Worm (Caenorhabditis elegans): Measurements from ENCODE around the gene Y48A6C.8.
A peak's percentile ranks its signal among the peaks of the same experiment; 100 is the strongest.

Y48A6C.8 gene

DNA sequence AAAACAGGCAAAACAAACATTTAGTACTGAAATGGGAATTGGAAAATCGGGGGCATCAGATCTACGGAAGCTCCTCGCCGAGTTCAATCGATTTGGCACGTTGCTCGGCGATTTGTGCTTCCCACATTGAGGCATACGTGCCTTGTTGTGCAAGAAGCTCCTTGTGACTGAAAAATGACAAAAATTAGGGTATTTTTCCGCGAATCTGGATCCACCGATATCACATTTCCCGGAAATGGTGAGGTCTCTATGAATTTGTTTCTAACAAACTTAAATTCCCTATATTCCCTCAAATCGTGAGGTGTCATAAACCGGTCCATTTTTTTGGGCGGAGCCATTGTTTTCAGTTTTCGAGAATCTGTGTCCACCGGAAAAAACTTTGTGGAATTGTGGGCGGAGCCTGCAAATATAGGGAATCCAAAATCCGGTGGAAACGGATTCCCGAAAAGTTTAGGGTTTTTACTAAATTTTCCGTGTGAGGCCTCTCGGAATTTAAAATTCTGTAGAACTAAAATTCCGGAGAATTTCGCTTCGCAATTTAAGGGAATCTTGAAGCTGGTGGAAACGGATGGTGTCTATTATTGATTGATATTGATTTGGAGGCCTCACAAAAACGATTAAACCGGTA, 35.7 kb downstream of the Y48A6C.8 start (continued):
- TF ChIP-seq ceh-40 (GFP tag; IDR thresholded peaks at IDR 0.05): no peak

DNA sequence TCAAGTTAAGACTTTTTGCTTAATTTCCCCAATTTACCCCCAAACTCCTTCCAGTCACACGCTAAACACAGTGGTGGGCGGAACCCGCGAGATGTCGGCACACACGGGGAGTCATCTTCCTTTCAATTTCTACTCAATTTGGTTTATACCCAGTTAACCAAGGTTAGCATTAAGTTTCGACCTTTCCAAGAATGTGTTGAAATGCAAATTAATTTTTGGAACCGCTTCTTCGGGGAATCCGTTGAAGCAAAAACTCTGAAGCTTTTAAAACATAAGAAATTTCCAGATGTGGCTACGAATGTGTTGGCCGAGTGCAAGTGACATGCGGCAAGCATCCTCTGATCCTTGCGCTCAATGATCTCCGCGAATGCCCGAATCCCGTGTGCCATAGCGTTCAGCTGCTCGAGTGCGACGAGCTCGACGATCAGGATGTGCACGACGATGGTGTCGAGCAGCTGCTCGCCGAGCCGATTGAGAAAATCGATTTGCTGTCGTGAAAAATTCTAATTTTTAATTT, 36.5 kb downstream of the Y48A6C.8 start:
- TF ChIP-seq ceh-40 (GFP tag; IDR thresholded peaks at IDR 0.05): 0 out of 2 replicates have a peak, but pooled peaks have one; percentile 35
- no peak for TF ChIP-seq C06A6.2 (GFP tag; conservative IDR thresholded peaks at IDR 0.05)
- TF ChIP-seq ztf-25 (GFP tag; IDR thresholded peaks at IDR 0.05): peak; percentile 5; the same call in 1 of the 2 replicates
- TF ChIP-seq hsf-1 (GFP tag; IDR thresholded peaks at IDR 0.05): peak; percentile 88
- TF ChIP-seq lin-35 (GFP tag; optimal IDR thresholded peaks at IDR 0.05): peak in 1 of 3 experiments; percentile 12
- no peak for TF ChIP-seq ztf-18 (tag; optimal IDR thresholded peaks at IDR 0.05)
- TF ChIP-seq K12H6.12 (tag; optimal IDR thresholded peaks at IDR 0.05): no peak
- peak; percentile 37 for TF ChIP-seq madf-8 (GFP tag; conservative IDR thresholded peaks at IDR 0.05)
- no peak for TF ChIP-seq ztf-6 (GFP tag; IDR thresholded peaks at IDR 0.05)
- no peak for TF ChIP-seq lin-40 (tag; optimal IDR thresholded peaks at IDR 0.05)
- TF ChIP-seq K11D2.4 (GFP tag; IDR thresholded peaks at IDR 0.05): 0 out of 2 replicates have a peak, but pooled peaks have one; percentile 28
- TF ChIP-seq let-526 (GFP tag; IDR thresholded peaks at IDR 0.05): no peak
- TF ChIP-seq ekl-4 (GFP tag; IDR thresholded peaks at IDR 0.05): peak; percentile 80
- TF ChIP-seq lag-1 (GFP tag; IDR thresholded peaks at IDR 0.05): no peak
- TF ChIP-seq sdz-38 (tag; optimal IDR thresholded peaks at IDR 0.05): no peak
- peak; percentile 73 for TF ChIP-seq mes-4 (tag; optimal IDR thresholded peaks at IDR 0.05)
- peak; percentile 58 for TF ChIP-seq tlf-1 (GFP tag; optimal IDR thresholded peaks at IDR 0.05)
- peak; percentile 37; the same call in 1 of the 2 replicates for TF ChIP-seq ceh-91 (GFP tag; IDR thresholded peaks at IDR 0.05)
- TF ChIP-seq tbx-9 (tag; optimal IDR thresholded peaks at IDR 0.05; ENCODE audit: borderline replicate concordance): no peak
- TF ChIP-seq nfya-2 (GFP tag; IDR thresholded peaks at IDR 0.05): 0 out of 2 replicates have a peak, but pooled peaks have one; percentile 14
- TF ChIP-seq fkh-3 (tag; optimal IDR thresholded peaks at IDR 0.05): peak; percentile 53
- peak; percentile 1 for TF ChIP-seq F57C9.4 (tag; optimal IDR thresholded peaks at IDR 0.05)
- no peak for TF ChIP-seq Y56A3A.18 (GFP tag; IDR thresholded peaks at IDR 0.05)
- TF ChIP-seq zim-3 (tag; optimal IDR thresholded peaks at IDR 0.05): peak; percentile 26
- peak; percentile 0 for TF ChIP-seq nhr-90 (tag; optimal IDR thresholded peaks at IDR 0.05)
- no peak for TF ChIP-seq B0261.1 (tag; optimal IDR thresholded peaks at IDR 0.05)
- no peak for TF ChIP-seq Y67H2A.10 (GFP tag; conservative IDR thresholded peaks at IDR 0.05)
- TF ChIP-seq bed-1 (GFP tag; IDR thresholded peaks at IDR 0.05): 0 out of 2 replicates have a peak, but pooled peaks have one; percentile 73
- TF ChIP-seq ceh-100 (GFP tag; IDR thresholded peaks at IDR 0.05): peak; percentile 89
- TF ChIP-seq T07F8.4 (tag; optimal IDR thresholded peaks at IDR 0.05): no peak
- TF ChIP-seq rpc-1 (optimal IDR thresholded peaks at IDR 0.05): no peak
- TF ChIP-seq rpc-1 (tag; optimal IDR thresholded peaks at IDR 0.05): no peak
- no peak for TF ChIP-seq nhr-120 (GFP tag; IDR thresholded peaks at IDR 0.05)
- no peak for TF ChIP-seq Y53F4B.3 (GFP tag; IDR thresholded peaks at IDR 0.05)
- peak; percentile 84 for TF ChIP-seq madf-6 (GFP tag; IDR thresholded peaks at IDR 0.05)
- peak; percentile 77 for TF ChIP-seq T26A5.8 (tag; optimal IDR thresholded peaks at IDR 0.05)
- TF ChIP-seq die-1 (tag; optimal IDR thresholded peaks at IDR 0.05): peak; percentile 44
- peak; percentile 77 for TF ChIP-seq rcor-1 (GFP tag; IDR thresholded peaks at IDR 0.05)
- TF ChIP-seq F49E8.2 (tag; optimal IDR thresholded peaks at IDR 0.05; ENCODE audit: insufficient read depth): peak; percentile 86
- peak; percentile 86 for TF ChIP-seq nfyb-1 (GFP tag; IDR thresholded peaks at IDR 0.05)
- TF ChIP-seq B0336.3 (GFP tag; IDR thresholded peaks at IDR 0.05): peak; percentile 75
- TF ChIP-seq athp-1 (tag; optimal IDR thresholded peaks at IDR 0.05): peak; percentile 77
- no peak for TF ChIP-seq lsy-27 (tag; optimal IDR thresholded peaks at IDR 0.05; ENCODE audit: borderline replicate concordance, insufficient read depth)
- 0 out of 2 replicates have a peak, but pooled peaks have one; percentile 24 for TF ChIP-seq madf-3 (GFP tag; IDR thresholded peaks at IDR 0.05)
- TF ChIP-seq unc-130 (GFP tag; optimal IDR thresholded peaks at IDR 0.05): no peak
- no peak for TF ChIP-seq sea-2 (GFP tag; IDR thresholded peaks at IDR 0.05)
